Fruit fly (Drosophila melanogaster) whole organism, embryonic: Measurements from ENCODE around the gene orb.
A peak's percentile ranks its signal among the peaks of the same experiment; 100 is the strongest.

ENCODE experiments used
- Aef1 ChIP-seq: fragments of 200-800 bp; sonication (Bioruptor generic); IDR thresholded peaks from 3 replicates; pipeline ENCODE4 v1.3.6; 2022; ENCODE audit warnings: missing biosample characterization, missing genetic modification characterization
- BtbVII ChIP-seq: fragments of 200-800 bp; sonication (Bioruptor generic); optimal IDR thresholded peaks from 3 replicates; lab custom pipeline; 2017; ENCODE audit warnings: missing biosample characterization, mild to moderate bottlenecking, missing genetic modification characterization
- CG10267 ChIP-seq: fragments of 200-800 bp; sonication (Bioruptor generic); optimal IDR thresholded peaks from 2 replicates; lab custom pipeline; 2018; ENCODE audit warnings: missing biosample characterization, mild to moderate bottlenecking, missing genetic modification characterization, moderate library complexity
- CG10274 ChIP-seq: fragments of 200-800 bp; sonication (Bioruptor generic); optimal IDR thresholded peaks from 3 replicates; lab custom pipeline; 2017; ENCODE audit warnings: missing biosample characterization, mild to moderate bottlenecking, missing genetic modification characterization
- CG11093 ChIP-seq: fragments of 200-800 bp; sonication (Bioruptor generic); IDR thresholded peaks from 3 replicates; pipeline ENCODE4 v1.3.6; 2022; ENCODE audit warnings: missing biosample characterization, missing genetic modification characterization
- CG12071 ChIP-seq: fragments of 200-800 bp; sonication (Bioruptor generic); optimal IDR thresholded peaks from 3 replicates; lab custom pipeline; 2018; ENCODE audit warnings: missing biosample characterization, mild to moderate bottlenecking, missing genetic modification characterization
- CG12744 ChIP-seq: fragments of 200-800 bp; sonication (Bioruptor generic); optimal IDR thresholded peaks from 2 replicates; lab custom pipeline; 2016; ENCODE audit warnings: missing biosample characterization, missing genetic modification characterization
- CG15011 ChIP-seq: fragments of 200-800 bp; sonication (Bioruptor generic); optimal IDR thresholded peaks from 3 replicates; lab custom pipeline; 2018; ENCODE audit warnings: missing biosample characterization, mild to moderate bottlenecking, missing genetic modification characterization
- CG1529 ChIP-seq: fragments of 200-800 bp; sonication (Bioruptor generic); optimal IDR thresholded peaks from 3 replicates; lab custom pipeline; 2018; ENCODE audit warnings: missing biosample characterization, missing genetic modification characterization
- CG17186 ChIP-seq: fragments of 200-800 bp; sonication (Bioruptor generic); optimal IDR thresholded peaks from 3 replicates; lab custom pipeline; 2017; ENCODE audit warnings: missing biosample characterization, missing genetic modification reagents, missing genetic modification characterization
- CG18599 ChIP-seq: fragments of 200-800 bp; sonication (Bioruptor generic); optimal IDR thresholded peaks from 3 replicates; lab custom pipeline; 2017; ENCODE audit warnings: missing biosample characterization, missing genetic modification characterization, mild to moderate bottlenecking, moderate library complexity, missing genetic modification reagents
- CG31365 ChIP-seq: fragments of 200-800 bp; sonication (Bioruptor generic); optimal IDR thresholded peaks from 2 replicates; lab custom pipeline; 2018; ENCODE audit warnings: missing biosample characterization, mild to moderate bottlenecking, missing genetic modification characterization
- CG31441 ChIP-seq: fragments of 200-800 bp; sonication (Bioruptor generic); IDR thresholded peaks from 2 replicates; pipeline ENCODE4 v1.3.6; 2022; ENCODE audit warnings: missing biosample characterization, missing genetic modification characterization
- CG4707 ChIP-seq: fragments of 200-800 bp; sonication (Bioruptor generic); optimal IDR thresholded peaks from 2 replicates; lab custom pipeline; 2018; ENCODE audit warnings: missing biosample characterization, mild to moderate bottlenecking, missing genetic modification characterization, moderate library complexity
- CG4730 ChIP-seq: fragments of 200-800 bp; sonication (Bioruptor generic); IDR thresholded peaks from 2 replicates; pipeline ENCODE4 v1.3.6; 2022; ENCODE audit warnings: missing biosample characterization, missing genetic modification characterization
- CG8388 ChIP-seq: fragments of 200-800 bp; sonication (Bioruptor generic); optimal IDR thresholded peaks from 2 replicates; lab custom pipeline; 2019; ENCODE audit warnings: missing biosample characterization, mild to moderate bottlenecking, missing genetic modification characterization, moderate library complexity
- CG8944 ChIP-seq: fragments of 200-800 bp; sonication (Bioruptor generic); optimal IDR thresholded peaks from 3 replicates; lab custom pipeline; 2016; ENCODE audit warnings: missing biosample characterization, missing genetic modification characterization
- CG9876 ChIP-seq: fragments of 200-800 bp; sonication (Bioruptor generic); optimal IDR thresholded peaks from 2 replicates; lab custom pipeline; 2016; ENCODE audit warnings: missing biosample characterization, missing genetic modification characterization
- CTCF ChIP-seq: fragments of 200-800 bp; sonication (Bioruptor generic); optimal IDR thresholded peaks from 2 replicates; lab custom pipeline; 2017; ENCODE audit warnings: missing biosample characterization, mild to moderate bottlenecking, missing genetic modification characterization, moderate library complexity
- CrebB ChIP-seq: fragments of 200-800 bp; sonication (Bioruptor generic); optimal IDR thresholded peaks from 3 replicates; lab custom pipeline; 2018; ENCODE audit warnings: missing biosample characterization, mild to moderate bottlenecking, missing genetic modification characterization
- D19B ChIP-seq: fragments of 200-800 bp; sonication (Bioruptor generic); optimal IDR thresholded peaks from 2 replicates; lab custom pipeline; 2017; ENCODE audit warnings: missing biosample characterization, mild to moderate bottlenecking, missing genetic modification characterization
- Dp ChIP-seq: fragments of 200-800 bp; sonication (Bioruptor generic); optimal IDR thresholded peaks from 2 replicates; lab custom pipeline; 2018; ENCODE audit warnings: missing biosample characterization, mild to moderate bottlenecking, missing genetic modification characterization, moderate library complexity
- HLH4C ChIP-seq: fragments of 200-800 bp; sonication (Bioruptor generic); IDR thresholded peaks from 3 replicates; pipeline ENCODE4 v1.3.6; 2022; ENCODE audit warnings: missing biosample characterization, missing genetic modification characterization; ENCODE audit not compliant: partially characterized antibody
- Jarid2 ChIP-seq: fragments of 200-800 bp; sonication (Bioruptor generic); optimal IDR thresholded peaks from 3 replicates; lab custom pipeline; 2017; ENCODE audit warnings: mild to moderate bottlenecking, missing biosample characterization, missing genetic modification reagents, missing genetic modification characterization
- MTF-1 ChIP-seq: fragments of 200-800 bp; sonication (Bioruptor generic); optimal IDR thresholded peaks from 2 replicates; lab custom pipeline; 2018; ENCODE audit warnings: missing biosample characterization, mild to moderate bottlenecking, missing genetic modification characterization, borderline replicate concordance
- Med ChIP-seq: fragments of 200-800 bp; sonication (Bioruptor generic); peaks from one replicate; lab custom pipeline; 2016; ENCODE audit warnings: missing biosample characterization, missing genetic modification characterization, mild to moderate bottlenecking, inconsistent platforms, moderate library complexity
- Mes4 ChIP-seq: fragments of 200-800 bp; sonication (Bioruptor generic); optimal IDR thresholded peaks from 2 replicates; lab custom pipeline; 2016; ENCODE audit warnings: missing biosample characterization, missing genetic modification characterization
- Mrtf ChIP-seq: fragments of 200-800 bp; sonication (Bioruptor generic); IDR thresholded peaks from 3 replicates; pipeline ENCODE4 v1.3.6; 2022; ENCODE audit warnings: missing biosample characterization, missing genetic modification characterization
- NK7.1 ChIP-seq: fragments of 200-800 bp; sonication (Bioruptor generic); optimal IDR thresholded peaks from 3 replicates; lab custom pipeline; 2016; ENCODE audit warnings: missing biosample characterization, missing genetic modification characterization
- NfI ChIP-seq: fragments of 200-800 bp; sonication (Bioruptor generic); optimal IDR thresholded peaks from 3 replicates; lab custom pipeline; 2018; ENCODE audit warnings: missing biosample characterization, mild to moderate bottlenecking, missing genetic modification characterization, moderate library complexity
- Optix ChIP-seq: fragments of 200-800 bp; sonication (Bioruptor generic); IDR thresholded peaks from 3 replicates; pipeline ENCODE4 v1.3.6; 2022; ENCODE audit warnings: missing biosample characterization, missing genetic modification characterization
- Sox102F ChIP-seq: fragments of 200-800 bp; sonication (Bioruptor generic); optimal IDR thresholded peaks from 2 replicates; lab custom pipeline; 2018; ENCODE audit warnings: missing biosample characterization, mild to moderate bottlenecking, missing genetic modification characterization, moderate library complexity
- Stat92E ChIP-seq, 3 experiments: fragments of >200 bp in 2 of 3; fragments of 200-800 bp in 1 of 3; sonication (Bioruptor generic) in 1 of 3; optimal IDR thresholded peaks; 2 replicates each; lab custom pipeline; 2017 to 2019; ENCODE audit warnings: missing biosample characterization in 3 of 3, missing genetic modification characterization in 3 of 3, mild to moderate bottlenecking in 1 of 3, moderate library complexity in 1 of 3
- Vsx1 ChIP-seq: fragments of 200-800 bp; sonication (Bioruptor generic); optimal IDR thresholded peaks from 2 replicates; lab custom pipeline; 2017; ENCODE audit warnings: missing biosample characterization, mild to moderate bottlenecking, missing genetic modification characterization, missing genetic modification reagents
- Xrp1 ChIP-seq: fragments of 200-800 bp; sonication (Bioruptor generic); IDR thresholded peaks from 2 replicates; pipeline ENCODE4 v1.3.6; 2022; ENCODE audit warnings: missing biosample characterization, missing genetic modification characterization
- ap ChIP-seq: fragments of 200-800 bp; sonication (Bioruptor generic); IDR thresholded peaks from 2 replicates; pipeline ENCODE4 v1.3.6; 2022; ENCODE audit warnings: missing biosample characterization, missing genetic modification characterization
- chinmo ChIP-seq: fragments of 200-800 bp; sonication (Bioruptor generic); IDR thresholded peaks from 4 replicates; pipeline ENCODE4 v1.3.6; 2022; ENCODE audit warnings: missing biosample characterization, missing genetic modification characterization; ENCODE audit not compliant: partially characterized antibody
- cwo ChIP-seq: fragments of 200-800 bp; sonication (Bioruptor generic); optimal IDR thresholded peaks from 3 replicates; lab custom pipeline; 2017; ENCODE audit warnings: missing biosample characterization, missing genetic modification characterization, mild to moderate bottlenecking, moderate library complexity, missing genetic modification reagents
- dimm ChIP-seq: fragments of 200-800 bp; sonication (Bioruptor generic); IDR thresholded peaks from 2 replicates; pipeline ENCODE4 v1.3.6; 2022; ENCODE audit warnings: missing biosample characterization, missing genetic modification characterization
- ewg ChIP-seq: fragments of 200-800 bp; sonication (Bioruptor generic); optimal IDR thresholded peaks from 3 replicates; lab custom pipeline; 2017; ENCODE audit warnings: mild to moderate bottlenecking, missing biosample characterization, missing genetic modification reagents, missing genetic modification characterization
- fd64A ChIP-seq: fragments of 200-800 bp; sonication (Bioruptor generic); optimal IDR thresholded peaks from 3 replicates; lab custom pipeline; 2018; ENCODE audit warnings: missing biosample characterization, mild to moderate bottlenecking, missing genetic modification characterization
- grn ChIP-seq: fragments of 200-800 bp; sonication (Bioruptor generic); optimal IDR thresholded peaks from 3 replicates; lab custom pipeline; 2017; ENCODE audit warnings: missing biosample characterization, missing genetic modification characterization
- hth ChIP-seq: fragments of >200 bp; optimal IDR thresholded peaks from 2 replicates; lab custom pipeline; 2017; ENCODE audit warnings: inconsistent platforms
- insv ChIP-seq, 2 experiments: fragments of 200-800 bp; sonication (Bioruptor generic); optimal IDR thresholded peaks; 3 replicates each; lab custom pipeline; 2016 to 2018; ENCODE audit warnings: missing biosample characterization in 2 of 2, missing genetic modification characterization in 2 of 2
- ken ChIP-seq: fragments of 200-800 bp; sonication (Bioruptor generic); IDR thresholded peaks from 3 replicates; pipeline ENCODE4 v1.3.6; 2022; ENCODE audit warnings: missing biosample characterization, missing genetic modification characterization
- lmd ChIP-seq: fragments of 200-800 bp; sonication (Bioruptor generic); IDR thresholded peaks from 2 replicates; pipeline ENCODE4 v1.3.6; 2022; ENCODE audit warnings: missing biosample characterization, missing genetic modification characterization
- lov ChIP-seq, 2 experiments: fragments of 200-800 bp in 1 of 2; fragments of >200 bp in 1 of 2; sonication (Bioruptor generic) in 1 of 2; IDR thresholded peaks in 1 of 2; optimal IDR thresholded peaks in 1 of 2; 2 replicates in 1 of 2; 3 replicates in 1 of 2; pipeline versions ENCODE4 v1.3.6 to Lab custom; 2017 to 2022; ENCODE audit warnings: missing biosample characterization in 1 of 2, missing genetic modification characterization in 1 of 2
- mirr ChIP-seq: fragments of 200-800 bp; sonication (Bioruptor generic); optimal IDR thresholded peaks from 3 replicates; lab custom pipeline; 2018; ENCODE audit warnings: missing biosample characterization, mild to moderate bottlenecking, missing genetic modification characterization
- nerfin-1 ChIP-seq: fragments of 200-800 bp; sonication (Bioruptor generic); optimal IDR thresholded peaks from 3 replicates; lab custom pipeline; 2019; ENCODE audit warnings: missing biosample characterization, mild to moderate bottlenecking, missing genetic modification characterization, moderate library complexity
- odd ChIP-seq: fragments of 200-800 bp; sonication (Bioruptor generic); optimal IDR thresholded peaks from 2 replicates; lab custom pipeline; 2017; ENCODE audit warnings: missing biosample characterization, mild to moderate bottlenecking, missing genetic modification characterization
- otp ChIP-seq: fragments of 200-800 bp; sonication (Bioruptor generic); IDR thresholded peaks from 3 replicates; pipeline ENCODE4, ENCODE4 v1.3.6; 2022; ENCODE audit warnings: missing biosample characterization, missing genetic modification characterization

The orb gene

DNA sequence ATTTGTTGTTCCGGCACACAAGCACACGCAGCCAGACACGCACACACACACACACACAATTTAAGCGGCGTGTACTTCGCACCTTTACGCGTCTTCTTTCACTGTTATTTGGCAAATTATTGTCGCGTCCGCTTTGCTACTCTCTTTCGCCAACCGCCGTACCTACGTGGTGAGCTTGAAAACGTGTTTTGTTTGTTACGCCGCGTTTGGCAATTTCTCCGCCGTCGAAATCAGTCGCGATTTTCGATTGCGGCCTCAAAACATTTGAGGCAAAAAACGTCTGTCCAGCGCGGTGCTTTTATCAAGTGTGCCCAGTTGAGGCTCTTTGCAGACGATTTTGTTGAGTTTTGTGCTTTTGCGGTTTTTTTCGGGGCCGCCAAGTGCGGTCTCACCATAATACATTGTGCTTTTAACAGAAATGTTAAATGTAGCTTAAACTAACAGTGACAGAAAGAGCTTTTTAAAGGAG lies 58.9 kb downstream of the orb start (continued):
- TF ChIP-seq dimm (GFP tag; lab: Robert Waterston, UW) = no peak
- no peak for TF ChIP-seq otp
- TF ChIP-seq CG10274 (GFP tag; lab: Kevin White, UChicago) = no peak
- no peak for TF ChIP-seq NK7.1 (GFP tag; lab: Kevin White, UChicago)
- no peak for TF ChIP-seq CG15011 (GFP tag; lab: Kevin White, UChicago)
- no peak for TF ChIP-seq NfI (GFP tag; lab: Kevin White, UChicago)
- TF ChIP-seq CG18599 (GFP tag; lab: Kevin White, UChicago) = peak; percentile 50
- TF ChIP-seq CG12071 (GFP tag; lab: Kevin White, UChicago) = no peak
- no peak for TF ChIP-seq Xrp1
- TF ChIP-seq CG31441 (GFP tag; lab: Robert Waterston, UW) = no peak
- peak; percentile 81 for TF ChIP-seq Med (GFP tag; lab: Kevin White, UChicago)
- TF ChIP-seq CG4730 (GFP tag; lab: Robert Waterston, UW) = no peak
- TF ChIP-seq CTCF (GFP tag; lab: Kevin White, UChicago) = peak; percentile 52
- no peak for TF ChIP-seq CG8944 (GFP tag; lab: Kevin White, UChicago)
- no peak for TF ChIP-seq ewg (GFP tag; lab: Kevin White, UChicago)
- no peak for TF ChIP-seq CG9876
- no peak for TF ChIP-seq ken (GFP tag; lab: Robert Waterston, UW)
- TF ChIP-seq CG11093 (GFP tag; lab: Robert Waterston, UW) = no peak
- TF ChIP-seq lov (optimal IDR thresholded peaks at IDR 0.05; lab: Kevin White, UChicago) = no peak
- no peak for TF ChIP-seq lov (GFP tag; IDR thresholded peaks at IDR 0.05; lab: Robert Waterston, UW)
- TF ChIP-seq CG12744 (GFP tag; lab: Kevin White, UChicago) = no peak
- TF ChIP-seq HLH4C (GFP tag; lab: Robert Waterston, UW) = no peak
- peak; percentile 42 for TF ChIP-seq mirr (GFP tag; lab: Kevin White, UChicago)
- no peak for TF ChIP-seq Optix (GFP tag; lab: Robert Waterston, UW)
- TF ChIP-seq D19B (GFP tag; lab: Kevin White, UChicago) = no peak
- TF ChIP-seq CG17186 (GFP tag; lab: Kevin White, UChicago) = no peak
- no peak for TF ChIP-seq Stat92E (GFP tag; optimal IDR thresholded peaks at IDR 0.05; lab: Kevin White, UChicago)
- TF ChIP-seq Sox102F (GFP tag; lab: Kevin White, UChicago) = no peak
- TF ChIP-seq Dp (GFP tag; lab: Kevin White, UChicago) = peak; percentile 54
- TF ChIP-seq lmd (GFP tag; lab: Robert Waterston, UW) = no peak
- TF ChIP-seq chinmo (GFP tag; lab: Robert Waterston, UW) = 0 out of 4 replicates have a peak, but pooled peaks have one; percentile 31
- no peak for TF ChIP-seq CG31365 (tag; lab: Kevin White, UChicago)
- no peak for TF ChIP-seq CG8388 (GFP tag; lab: Kevin White, UChicago)
- no peak for TF ChIP-seq insv (GFP tag; optimal IDR thresholded peaks at IDR 0.05; lab: Kevin White, UChicago)
- TF ChIP-seq odd (GFP tag; lab: Kevin White, UChicago) = no peak
- no peak for TF ChIP-seq fd64A (GFP tag; lab: Kevin White, UChicago)
- no peak for TF ChIP-seq CG4707
- TF ChIP-seq Mes4 (GFP tag; lab: Kevin White, UChicago) = no peak
- no peak for TF ChIP-seq Mrtf
- TF ChIP-seq MTF-1 (GFP tag; lab: Kevin White, UChicago) = no peak
- TF ChIP-seq nerfin-1 (tag; lab: Kevin White, UChicago) = no peak
- TF ChIP-seq CrebB (tag; lab: Kevin White, UChicago) = no peak
- no peak for TF ChIP-seq hth (lab: Kevin White, UChicago)
- TF ChIP-seq grn (GFP tag; lab: Kevin White, UChicago) = no peak
- TF ChIP-seq CG1529 (GFP tag; lab: Kevin White, UChicago) = no peak
- TF ChIP-seq BtbVII (GFP tag; lab: Kevin White, UChicago) = no peak
- TF ChIP-seq Jarid2 (GFP tag; lab: Kevin White, UChicago) = peak; percentile 1
- TF ChIP-seq Vsx1 (GFP tag; lab: Kevin White, UChicago) = no peak
- peak; percentile 9 for TF ChIP-seq cwo (GFP tag; lab: Kevin White, UChicago)
- TF ChIP-seq ap (GFP tag; lab: Robert Waterston, UW) = no peak
- no peak for TF ChIP-seq Aef1 (GFP tag; lab: Robert Waterston, UW)
- TF ChIP-seq CG10267 (tag; lab: Kevin White, UChicago) = no peak
